Worm (Caenorhabditis elegans) whole organism, late embryonic: ENCODE data around the gene K02C4.3.
A peak's percentile ranks its signal among the peaks of the same experiment; 100 is the strongest.

ENCODE experiments used
- ahr-1 ChIP-seq: sonication (generic microtip); optimal IDR thresholded peaks from 2 replicates; lab custom pipeline; 2016; ENCODE audit warnings: missing genetic modification characterization, missing compliant biosample characterization
- ceh-14 ChIP-seq: sonication (generic microtip); optimal IDR thresholded peaks from 2 replicates; lab custom pipeline; 2016; ENCODE audit warnings: missing genotype, missing genetic modification characterization, missing compliant biosample characterization
- ceh-18 ChIP-seq: sonication (generic microtip); optimal IDR thresholded peaks from 2 replicates; lab custom pipeline; 2016; ENCODE audit warnings: missing genetic modification characterization, missing compliant biosample characterization
- ceh-2 ChIP-seq: sonication (generic microtip); optimal IDR thresholded peaks from 2 replicates; lab custom pipeline; 2016; ENCODE audit warnings: missing genotype, missing genetic modification characterization, missing compliant biosample characterization
- ceh-22 ChIP-seq: sonication (generic microtip); optimal IDR thresholded peaks from 2 replicates; lab custom pipeline; 2017; ENCODE audit warnings: missing biosample characterization, missing genetic modification characterization
- ceh-31 ChIP-seq: sonication (generic microtip); optimal IDR thresholded peaks from 2 replicates; lab custom pipeline; 2016; ENCODE audit warnings: missing genetic modification characterization, missing compliant biosample characterization
- ceh-45 ChIP-seq: fragments of 200-800 bp; sonication (Bioruptor generic); IDR thresholded peaks from 2 replicates; pipeline ENCODE4 v1.3.6; 2022; ENCODE audit warnings: missing genetic modification reagents, missing genetic modification characterization, missing compliant biosample characterization
- ceh-6 ChIP-seq: fragments of 200-800 bp; sonication (Bioruptor generic); optimal IDR thresholded peaks from 2 replicates; lab custom pipeline; 2018; ENCODE audit warnings: mild to moderate bottlenecking, missing genetic modification characterization, missing compliant biosample characterization
- ceh-9 ChIP-seq: sonication (generic microtip); optimal IDR thresholded peaks from 2 replicates; lab custom pipeline; 2016; ENCODE audit warnings: mild to moderate bottlenecking, missing genetic modification characterization, inconsistent platforms, missing compliant biosample characterization
- che-1 ChIP-seq: sonication (generic microtip); optimal IDR thresholded peaks from 2 replicates; lab custom pipeline; 2016; ENCODE audit warnings: mild to moderate bottlenecking, missing genetic modification characterization, missing compliant biosample characterization
- elt-2 ChIP-seq: sonication (generic microtip); optimal IDR thresholded peaks from 2 replicates; lab custom pipeline; 2016; ENCODE audit warnings: missing genetic modification reagents, missing genetic modification characterization, missing compliant biosample characterization
- elt-4 ChIP-seq: sonication (generic microtip); optimal IDR thresholded peaks from 2 replicates; lab custom pipeline; 2016; ENCODE audit warnings: missing genetic modification characterization, missing compliant biosample characterization
- ets-4 ChIP-seq: sonication (generic microtip); optimal IDR thresholded peaks from 2 replicates; lab custom pipeline; 2016; ENCODE audit warnings: missing genetic modification characterization, missing compliant biosample characterization
- fax-1 ChIP-seq: sonication (generic microtip); optimal IDR thresholded peaks from 2 replicates; lab custom pipeline; 2016; ENCODE audit warnings: missing genotype, missing genetic modification characterization, missing compliant biosample characterization
- hlh-13 ChIP-seq: fragments of 200-800 bp; sonication (Bioruptor generic); optimal IDR thresholded peaks from 2 replicates; lab custom pipeline; 2018; ENCODE audit warnings: mild to moderate bottlenecking, missing genetic modification characterization, missing compliant biosample characterization
- hlh-15 ChIP-seq: sonication (generic microtip); optimal IDR thresholded peaks from 2 replicates; lab custom pipeline; 2016; ENCODE audit warnings: missing genetic modification characterization, missing compliant biosample characterization
- hlh-30 ChIP-seq: sonication (generic microtip); optimal IDR thresholded peaks from 2 replicates; lab custom pipeline; 2017; ENCODE audit warnings: antibody characterized with exemption, missing genetic modification characterization, missing compliant biosample characterization; ENCODE audit not compliant: insufficient read depth
- hlh-6 ChIP-seq: sonication (generic microtip); optimal IDR thresholded peaks from 2 replicates; lab custom pipeline; 2016; ENCODE audit warnings: missing genotype, missing genetic modification characterization, missing compliant biosample characterization
- hlh-8 ChIP-seq: sonication (generic microtip); optimal IDR thresholded peaks from 2 replicates; lab custom pipeline; 2016; ENCODE audit warnings: missing genotype, missing genetic modification characterization, missing compliant biosample characterization
- mec-3 ChIP-seq: sonication (generic microtip); optimal IDR thresholded peaks from 2 replicates; lab custom pipeline; 2016; ENCODE audit warnings: borderline replicate concordance, missing genetic modification characterization, missing compliant biosample characterization
- npax-4 ChIP-seq: sonication (generic microtip); optimal IDR thresholded peaks from 2 replicates; lab custom pipeline; 2016; ENCODE audit warnings: missing genetic modification characterization, missing compliant biosample characterization
- odd-2 ChIP-seq: sonication (generic microtip); optimal IDR thresholded peaks from 2 replicates; lab custom pipeline; 2017; ENCODE audit warnings: antibody characterized with exemption, mild to moderate bottlenecking, missing genetic modification characterization, missing compliant biosample characterization
- pag-3 ChIP-seq: sonication (generic microtip); optimal IDR thresholded peaks from 2 replicates; lab custom pipeline; 2016; ENCODE audit warnings: missing compliant biosample characterization, missing genetic modification characterization, borderline replicate concordance
- pat-9 ChIP-seq: fragments of 200-800 bp; sonication (Bioruptor generic); optimal IDR thresholded peaks from 2 replicates; lab custom pipeline; 2018; ENCODE audit warnings: mild to moderate bottlenecking, missing genetic modification characterization, moderate library complexity, missing compliant biosample characterization
- pqm-1 ChIP-seq: sonication (generic microtip); optimal IDR thresholded peaks from 2 replicates; lab custom pipeline; 2016; ENCODE audit warnings: missing genetic modification characterization, missing compliant biosample characterization
- syd-9 ChIP-seq: sonication (generic microtip); optimal IDR thresholded peaks from 2 replicates; lab custom pipeline; 2016; ENCODE audit warnings: mild to moderate bottlenecking, missing genetic modification characterization, moderate library complexity, missing compliant biosample characterization
- tbx-7 ChIP-seq: sonication (generic microtip); optimal IDR thresholded peaks from 2 replicates; lab custom pipeline; 2016; ENCODE audit warnings: missing genotype, missing genetic modification characterization, missing compliant biosample characterization
- ttx-3 ChIP-seq: sonication (generic microtip); optimal IDR thresholded peaks from 2 replicates; lab custom pipeline; 2016; ENCODE audit warnings: missing genetic modification reagents, missing genetic modification characterization, missing compliant biosample characterization
- unc-55 ChIP-seq: sonication (generic microtip); optimal IDR thresholded peaks from 2 replicates; lab custom pipeline; 2017; ENCODE audit warnings: missing biosample characterization, missing genetic modification reagents, missing genetic modification characterization
- ztf-16 ChIP-seq: sonication (generic microtip); optimal IDR thresholded peaks from 2 replicates; lab custom pipeline; 2017; ENCODE audit warnings: missing genetic modification characterization, missing compliant biosample characterization

K02C4.3 gene

DNA sequence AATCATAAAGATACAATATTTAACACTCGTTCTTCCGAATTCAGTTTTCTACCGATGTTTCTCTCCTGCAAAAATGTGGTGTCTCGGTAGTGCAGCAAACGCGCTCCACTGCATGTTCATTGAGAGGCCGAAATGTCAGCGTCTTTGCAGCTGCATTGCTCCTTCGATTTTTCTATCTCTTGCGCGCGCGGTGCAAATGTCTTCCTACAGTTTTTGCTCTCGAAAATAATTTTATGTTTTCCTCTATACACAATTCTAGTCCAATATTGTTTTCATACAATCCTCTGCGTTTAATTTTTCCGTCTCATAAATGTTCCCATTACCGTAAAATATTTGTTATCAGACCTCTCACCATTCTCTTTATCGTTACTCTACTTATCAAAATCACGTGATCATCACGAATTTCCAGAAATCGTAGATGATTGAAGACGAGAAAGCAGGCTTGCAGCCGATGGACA lies 24.3 kb downstream of the K02C4.3 start, which contains the start of gene ufd-2 (continued):
- TF ChIP-seq ets-4 (tag; lab: Kevin White, UChicago) (peak; percentile 50), unc-55 (GFP tag; lab: Kevin White, UChicago) (peak; percentile 15), ceh-22 (tag; lab: Kevin White, UChicago) (no peak), pat-9 (no peak), hlh-8 (tag; lab: Kevin White, UChicago) (peak; percentile 30), fax-1 (tag; lab: Kevin White, UChicago) (peak; percentile 47), elt-4 (tag; lab: Kevin White, UChicago) (no peak), ceh-18 (tag; lab: Kevin White, UChicago) (peak; percentile 71), hlh-30 (tag; lab: Kevin White, UChicago) (no peak), ttx-3 (tag; lab: Kevin White, UChicago) (no peak), syd-9 (tag; lab: Kevin White, UChicago) (no peak), hlh-13 (GFP tag; lab: Kevin White, UChicago) (no peak), ceh-9 (tag; lab: Kevin White, UChicago) (no peak), npax-4 (no peak), ztf-16 (tag; lab: Kevin White, UChicago) (peak; percentile 41), ceh-14 (tag; lab: Kevin White, UChicago) (peak; percentile 56)
- TF ChIP-seq, all 69 proteins: peak for 27

DNA sequence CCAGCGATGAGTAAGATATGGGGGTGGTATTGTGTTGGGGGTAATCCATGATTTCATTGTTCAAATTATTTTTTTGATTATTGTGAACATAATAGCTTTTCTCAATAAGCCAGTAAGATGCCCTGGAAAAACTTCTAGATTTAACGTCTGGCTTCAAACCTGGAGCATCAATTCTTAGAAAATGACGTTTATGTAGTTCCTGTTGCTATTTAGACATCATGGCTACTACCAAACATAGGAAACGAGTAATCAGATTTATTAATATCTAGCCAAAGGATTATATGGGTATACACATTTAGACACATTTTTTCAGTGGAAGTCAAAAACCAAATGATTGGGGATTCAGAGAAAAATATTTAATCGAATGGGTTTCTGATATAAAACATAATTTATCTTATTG lies 27.1 kb downstream of the K02C4.3 start:
- TF ChIP-seq ahr-1 (no peak), hlh-6 (tag; lab: Kevin White, UChicago) (no peak), ceh-2 (tag; lab: Kevin White, UChicago) (no peak), mec-3 (tag; lab: Kevin White, UChicago) (no peak), hlh-8 (tag; lab: Kevin White, UChicago) (no peak), odd-2 (tag; lab: Kevin White, UChicago) (no peak), pqm-1 (tag; lab: Kevin White, UChicago) (no peak)

DNA sequence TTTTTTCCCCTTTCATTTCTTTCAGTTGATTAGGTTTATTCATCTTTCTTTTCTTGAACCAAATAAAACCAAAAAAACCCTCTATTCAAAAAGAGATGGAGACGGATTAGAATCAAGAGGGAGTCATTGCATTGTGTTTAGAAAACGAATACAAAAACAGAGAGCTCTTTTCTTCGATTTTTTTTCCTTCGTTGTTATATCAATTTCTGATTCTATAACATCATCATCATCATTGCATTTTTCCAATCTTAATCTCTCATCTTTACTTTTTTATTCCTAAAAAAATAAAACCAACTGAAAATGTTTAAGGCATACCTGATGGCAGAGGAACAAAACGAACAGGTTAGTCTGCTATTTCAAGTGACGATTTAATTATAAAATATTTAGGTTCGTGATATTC lies 27.9 kb downstream of the K02C4.3 start, which contains the start of gene T05H10.8:
T05H10.8 (plus strand) TSS at position 301 of the 400 bp plus-strand sequence.
- no peak for TF ChIP-seq pat-9
- TF ChIP-seq, all 69 proteins: peak for 0

DNA sequence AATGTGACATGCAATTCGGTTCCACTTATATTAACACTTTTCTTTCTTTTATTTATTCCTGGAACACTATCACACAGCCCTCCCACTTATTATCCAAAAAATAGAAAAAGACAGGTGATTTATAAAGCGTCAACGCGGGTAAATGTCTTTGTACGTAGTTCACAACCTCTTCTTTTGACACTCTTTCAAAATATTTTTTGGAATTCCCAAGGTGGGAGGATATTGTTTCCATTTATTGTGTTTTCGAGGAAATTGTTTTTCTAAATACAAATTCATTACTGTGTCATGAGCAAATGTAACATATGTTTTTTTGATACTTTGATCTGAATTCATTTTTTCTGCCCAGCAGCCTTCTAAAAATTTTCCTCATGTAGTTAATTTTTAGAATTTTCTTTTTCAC lies 28.7 kb downstream of the K02C4.3 start:
- TF ChIP-seq ceh-31 (no peak), ceh-45 (GFP tag; lab: Robert Waterston, UW) (no peak), ahr-1 (no peak)

DNA sequence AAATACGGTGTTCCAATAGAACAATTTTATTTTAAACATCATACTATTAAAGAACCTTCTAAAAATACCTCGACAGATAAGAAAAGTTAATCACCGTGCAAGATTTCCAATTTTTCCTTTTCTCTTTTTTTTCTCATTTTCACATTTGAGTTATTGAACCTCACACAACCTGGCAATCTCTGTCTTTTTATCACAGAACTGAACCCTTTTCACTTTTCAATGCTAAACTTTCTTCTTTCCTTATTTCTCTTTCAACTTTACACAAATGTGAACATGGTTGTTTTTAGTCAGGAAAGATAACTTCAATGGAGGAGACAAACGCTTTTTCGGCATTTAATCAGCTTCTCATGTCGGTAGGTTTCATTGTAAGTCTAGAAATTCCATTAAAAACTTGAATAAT lies 33.8 kb downstream of the K02C4.3 start, which contains the start of gene T05H10.4:
T05H10.4 (plus strand) TSS at position 301 of the 400 bp plus-strand sequence.
- TF ChIP-seq ceh-31 (no peak), ceh-6 (GFP tag; lab: Kevin White, UChicago) (no peak), ceh-14 (tag; lab: Kevin White, UChicago) (no peak), che-1 (no peak), elt-2 (tag; lab: Kevin White, UChicago) (no peak)

DNA sequence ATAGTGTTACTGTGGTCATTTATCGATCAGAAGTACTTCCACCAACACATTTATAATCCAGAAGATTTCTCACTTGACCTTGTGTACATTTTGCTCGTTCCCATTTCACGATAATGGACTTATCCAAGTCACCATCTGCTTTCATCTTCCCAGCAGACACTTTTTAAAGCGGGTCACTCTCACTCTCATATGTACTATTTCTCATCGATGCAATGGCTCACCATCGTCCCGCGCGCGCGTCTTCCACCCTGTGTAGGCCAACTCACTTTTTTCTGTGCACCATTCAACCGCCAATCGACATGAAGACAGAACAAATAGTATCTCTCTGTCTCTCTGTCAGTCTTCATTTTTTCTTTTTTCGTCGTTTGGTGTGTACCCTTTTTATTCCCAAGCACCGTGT lies 34.5 kb downstream of the K02C4.3 start:
- no peak for TF ChIP-seq ets-4 (tag; lab: Kevin White, UChicago)
- no peak for TF ChIP-seq pag-3 (tag; lab: Kevin White, UChicago)
- TF ChIP-seq ahr-1 = no peak
- TF ChIP-seq hlh-15 (tag; lab: Kevin White, UChicago) = no peak
- no peak for TF ChIP-seq ceh-14 (tag; lab: Kevin White, UChicago)

DNA sequence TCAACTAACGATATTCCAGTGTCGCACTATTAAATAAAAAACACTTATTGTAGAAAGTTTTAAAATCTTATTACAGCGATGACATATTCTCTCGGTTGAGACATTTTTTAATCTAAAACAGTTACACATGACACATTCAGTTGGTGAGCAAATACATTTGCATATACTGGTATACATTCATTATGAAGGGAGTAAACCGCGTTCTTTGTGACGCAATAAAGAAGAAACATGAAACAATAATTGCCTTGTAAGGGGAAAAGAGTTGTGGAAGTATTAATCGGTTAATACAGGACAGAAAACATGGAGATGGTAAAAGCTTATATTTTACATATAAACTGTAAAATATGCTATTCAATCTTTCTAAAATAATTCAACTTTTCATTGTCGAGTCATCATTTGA lies 35.3 kb downstream of the K02C4.3 start:
- TF ChIP-seq tbx-7 (tag; lab: Kevin White, UChicago) (no peak), syd-9 (tag; lab: Kevin White, UChicago) (no peak), ceh-45 (GFP tag; lab: Robert Waterston, UW) (no peak)
- TF ChIP-seq, all 69 proteins: peak for 0
